Worm (Caenorhabditis elegans) whole organism, young adult: ENCODE data around the gene F13H10.1.

ENCODE experiments used
- C06A6.2 ChIP-seq: fragments of 200-800 bp; sonication (Bioruptor generic); conservative IDR thresholded peaks from 2 replicates; pipeline ENCODE4 v1.3.6; 2022; ENCODE audit warnings: missing genetic modification characterization, missing compliant biosample characterization
- F33H1.4 ChIP-seq: fragments of 200-800 bp; sonication (Bioruptor generic); IDR thresholded peaks from 2 replicates; pipeline ENCODE4 v1.3.6; 2022; ENCODE audit warnings: missing genetic modification reagents, missing genetic modification characterization, missing compliant biosample characterization
- F57C9.4 ChIP-seq: sonication (generic microtip); optimal IDR thresholded peaks from 2 replicates; lab custom pipeline; 2017; ENCODE audit warnings: mild to moderate bottlenecking, missing genetic modification characterization, missing compliant biosample characterization
- K11D2.4 ChIP-seq: fragments of 200-800 bp; sonication (Bioruptor generic); IDR thresholded peaks from 2 replicates; pipeline ENCODE4 v1.3.6; 2022; ENCODE audit warnings: missing genetic modification reagents, missing genetic modification characterization, missing compliant biosample characterization
- K12H6.12 ChIP-seq: fragments of 200-800 bp; sonication (Bioruptor generic); optimal IDR thresholded peaks from 2 replicates; lab custom pipeline; 2018; ENCODE audit warnings: mild to moderate bottlenecking, missing genetic modification characterization, missing compliant biosample characterization
- T26A5.8 ChIP-seq: sonication (generic microtip); optimal IDR thresholded peaks from 2 replicates; lab custom pipeline; 2016; ENCODE audit warnings: missing genetic modification characterization, missing compliant biosample characterization
- atf-7 ChIP-seq: sonication (generic microtip); optimal IDR thresholded peaks from 2 replicates; lab custom pipeline; 2017; ENCODE audit warnings: mild to moderate bottlenecking, missing genetic modification characterization, missing compliant biosample characterization
- athp-1 ChIP-seq: sonication (generic microtip); optimal IDR thresholded peaks from 2 replicates; lab custom pipeline; 2017; ENCODE audit warnings: mild to moderate bottlenecking, missing genetic modification characterization, missing compliant biosample characterization
- attf-5 ChIP-seq: fragments of 200-800 bp; sonication (Bioruptor generic); optimal IDR thresholded peaks from 2 replicates; lab custom pipeline; 2018; ENCODE audit warnings: mild to moderate bottlenecking, missing genetic modification characterization, missing compliant biosample characterization
- cebp-1 ChIP-seq, 2 experiments: fragments of 200-800 bp in 1 of 2; sonication (Bioruptor generic) in 1 of 2; sonication (generic microtip) in 1 of 2; IDR thresholded peaks in 1 of 2; optimal IDR thresholded peaks in 1 of 2; 2 replicates each; pipeline versions ENCODE4 v1.3.6 to Lab custom; 2017 to 2022; ENCODE audit warnings: missing compliant biosample characterization in 2 of 2, missing genetic modification characterization in 2 of 2, mild to moderate bottlenecking in 1 of 2, missing genetic modification reagents in 1 of 2, moderate library complexity in 1 of 2
- chd-7 ChIP-seq: sonication (generic microtip); optimal IDR thresholded peaks from 2 replicates; lab custom pipeline; 2016; ENCODE audit warnings: mild to moderate bottlenecking, missing genetic modification characterization, moderate library complexity, missing compliant biosample characterization
- die-1 ChIP-seq: sonication (generic microtip); optimal IDR thresholded peaks from 2 replicates; lab custom pipeline; 2016; ENCODE audit warnings: missing genotype, mild to moderate bottlenecking, missing genetic modification characterization, missing compliant biosample characterization
- dox-1 ChIP-seq: fragments of 200-800 bp; sonication (Bioruptor generic); IDR thresholded peaks from 2 replicates; pipeline ENCODE4 v1.3.6; 2022; ENCODE audit warnings: missing genetic modification reagents, missing genetic modification characterization, missing compliant biosample characterization
- ekl-4 ChIP-seq: fragments of 200-800 bp; sonication (Bioruptor generic); IDR thresholded peaks from 2 replicates; pipeline ENCODE4 v1.3.6; 2022; ENCODE audit warnings: missing genetic modification reagents, missing genetic modification characterization, missing compliant biosample characterization
- him-1 ChIP-seq: sonication (generic microtip); optimal IDR thresholded peaks from 2 replicates; lab custom pipeline; 2016; ENCODE audit warnings: missing genotype, missing genetic modification reagents, missing genetic modification characterization, missing compliant biosample characterization
- hmg-1.2 ChIP-seq: fragments of 200-800 bp; sonication (Bioruptor generic); IDR thresholded peaks from 2 replicates; pipeline ENCODE4 v1.3.6; 2022; ENCODE audit warnings: missing genetic modification reagents, missing genetic modification characterization, missing compliant biosample characterization
- hsf-1 ChIP-seq: fragments of 200-800 bp; sonication (Bioruptor generic); IDR thresholded peaks from 2 replicates; pipeline ENCODE4 v1.3.6; 2022; ENCODE audit warnings: missing genetic modification reagents, missing genetic modification characterization, missing compliant biosample characterization
- let-526 ChIP-seq: fragments of 200-800 bp; sonication (Bioruptor generic); IDR thresholded peaks from 2 replicates; pipeline ENCODE4 v1.3.6; 2022; ENCODE audit warnings: missing genetic modification reagents, missing genetic modification characterization, missing compliant biosample characterization
- lin-40 ChIP-seq: sonication (generic microtip); optimal IDR thresholded peaks from 2 replicates; lab custom pipeline; 2016; ENCODE audit warnings: missing genetic modification characterization, mild to moderate bottlenecking, missing compliant biosample characterization, missing genotype, missing genetic modification reagents
- lir-1 ChIP-seq: fragments of 200-800 bp; sonication (Bioruptor generic); conservative IDR thresholded peaks from 2 replicates; pipeline ENCODE4 v1.3.6; 2022; ENCODE audit warnings: missing genetic modification reagents, missing genetic modification characterization, missing compliant biosample characterization
- lsl-1 ChIP-seq: fragments of 200-800 bp; sonication (Bioruptor generic); optimal IDR thresholded peaks from 2 replicates; lab custom pipeline; 2018; ENCODE audit warnings: mild to moderate bottlenecking, missing genetic modification characterization, moderate library complexity, missing compliant biosample characterization
- madf-8 ChIP-seq: fragments of 200-800 bp; sonication (Bioruptor generic); conservative IDR thresholded peaks from 2 replicates; pipeline ENCODE4 v1.3.6; 2022; ENCODE audit warnings: missing genetic modification reagents, missing genetic modification characterization, missing compliant biosample characterization
- nhr-179 ChIP-seq: sonication (generic microtip); optimal IDR thresholded peaks from 2 replicates; lab custom pipeline; 2016; ENCODE audit warnings: mild to moderate bottlenecking, missing genetic modification characterization, missing compliant biosample characterization
- nhr-80 ChIP-seq: sonication (generic microtip); optimal IDR thresholded peaks from 2 replicates; lab custom pipeline; 2016; ENCODE audit warnings: missing genetic modification characterization, missing compliant biosample characterization
- nhr-90 ChIP-seq: sonication (generic microtip); optimal IDR thresholded peaks from 2 replicates; lab custom pipeline; 2016; ENCODE audit warnings: missing genotype, mild to moderate bottlenecking, missing genetic modification characterization, missing compliant biosample characterization
- pha-4 ChIP-seq: fragments of 150-350 bp; sonication (generic microtip); optimal IDR thresholded peaks from 2 replicates; lab custom pipeline; 2014; ENCODE audit warnings: missing biosample characterization, missing genetic modification reagents, missing genetic modification characterization
- snpc-1.1 ChIP-seq: sonication (generic microtip); optimal IDR thresholded peaks from 2 replicates; lab custom pipeline; 2017; ENCODE audit warnings: missing genetic modification characterization, mild to moderate bottlenecking, missing compliant biosample characterization, antibody characterized with exemption, moderate library complexity, missing genotype, missing genetic modification reagents; ENCODE audit not compliant: insufficient read depth
- snpc-1.3 ChIP-seq: sonication (generic microtip); optimal IDR thresholded peaks from 2 replicates; lab custom pipeline; 2017; ENCODE audit warnings: missing genetic modification characterization, mild to moderate bottlenecking, missing compliant biosample characterization, antibody characterized with exemption, moderate library complexity, missing genotype, missing genetic modification reagents; ENCODE audit not compliant: insufficient read depth
- snpc-3.4 ChIP-seq: sonication (generic microtip); optimal IDR thresholded peaks from 2 replicates; lab custom pipeline; 2017; ENCODE audit warnings: missing genetic modification characterization, mild to moderate bottlenecking, missing compliant biosample characterization, antibody characterized with exemption, moderate library complexity, missing genotype, missing genetic modification reagents
- snpc-4 ChIP-seq, 5 experiments: fragments of 150-350 bp in 1 of 5; sonication (generic microtip) in 4 of 5; optimal IDR thresholded peaks; 2 replicates each; lab custom pipeline; 2014 to 2018; ENCODE audit warnings: missing genetic modification characterization in 5 of 5, missing biosample characterization in 3 of 5, antibody characterized with exemption in 2 of 5, mild to moderate bottlenecking in 2 of 5, missing compliant biosample characterization in 2 of 5, missing genotype in 2 of 5, moderate library complexity in 2 of 5, missing genetic modification reagents in 1 of 5
- somi-1 ChIP-seq: fragments of 200-800 bp; sonication (Bioruptor generic); optimal IDR thresholded peaks from 2 replicates; lab custom pipeline; 2018; ENCODE audit warnings: mild to moderate bottlenecking, missing genetic modification characterization, missing compliant biosample characterization
- sptf-2 ChIP-seq: fragments of 200-800 bp; sonication (Bioruptor generic); optimal IDR thresholded peaks from 2 replicates; lab custom pipeline; 2018; ENCODE audit warnings: mild to moderate bottlenecking, missing genetic modification characterization, missing compliant biosample characterization
- tbx-9 ChIP-seq: sonication (generic microtip); optimal IDR thresholded peaks from 2 replicates; lab custom pipeline; 2016; ENCODE audit warnings: borderline replicate concordance, missing genetic modification characterization, inconsistent platforms, missing compliant biosample characterization
- zfh-2 ChIP-seq: fragments of 200-800 bp; sonication (Bioruptor generic); conservative IDR thresholded peaks from 2 replicates; pipeline ENCODE4 v1.3.6; 2022; ENCODE audit warnings: missing genetic modification reagents, missing genetic modification characterization, missing compliant biosample characterization
- ztf-18 ChIP-seq: sonication (generic microtip); optimal IDR thresholded peaks from 2 replicates; lab custom pipeline; 2016; ENCODE audit warnings: missing genotype, mild to moderate bottlenecking, missing genetic modification characterization, missing compliant biosample characterization
- ztf-26 ChIP-seq: sonication (generic microtip); optimal IDR thresholded peaks from 2 replicates; lab custom pipeline; 2017; ENCODE audit warnings: missing genetic modification characterization, missing compliant biosample characterization

Gene F13H10.1

DNA sequence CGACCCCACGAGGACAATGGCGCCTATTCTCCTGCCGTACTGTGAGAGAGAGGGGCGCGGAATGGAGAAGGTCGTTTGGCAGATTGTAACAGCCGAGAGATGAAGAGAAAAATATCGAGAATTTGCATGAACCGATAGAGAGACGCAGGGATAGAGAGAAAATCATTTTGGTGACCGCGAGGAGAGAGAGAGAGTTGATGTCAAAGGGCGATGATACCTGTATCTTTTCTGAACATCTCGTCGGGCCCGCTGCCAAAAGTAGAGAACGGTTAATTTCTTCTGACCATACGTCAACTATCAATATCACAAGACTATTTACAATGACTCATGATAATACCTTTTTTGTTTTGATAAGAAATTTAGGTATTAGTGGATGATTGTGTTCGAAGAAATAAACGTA lies 28.4 kb upstream of the F13H10.1 start:
- TF ChIP-seq T26A5.8 (tag; lab: Kevin White, UChicago) (no peak), lin-40 (peak; percentile 61), somi-1 (peak; percentile 37), ztf-26 (tag; lab: Kevin White, UChicago) (peak; percentile 66), nhr-179 (tag; lab: Kevin White, UChicago) (no peak), C06A6.2 (GFP tag; lab: Robert Waterston, UW) (peak; percentile 62; the same call in 1 of the 2 replicates), hmg-1.2 (GFP tag; lab: Robert Waterston, UW) (peak; percentile 44; the same call in 1 of the 2 replicates), lir-1 (GFP tag; lab: Robert Waterston, UW) (no peak), nhr-80 (tag; lab: Kevin White, UChicago) (peak; percentile 44), madf-8 (GFP tag; lab: Robert Waterston, UW) (no peak), cebp-1 (GFP tag; IDR thresholded peaks at IDR 0.05; lab: Robert Waterston, UW) (no peak), cebp-1 (tag; optimal IDR thresholded peaks at IDR 0.05; lab: Kevin White, UChicago) (peak; percentile 32), K11D2.4 (GFP tag; lab: Robert Waterston, UW) (no peak), ekl-4 (GFP tag; lab: Robert Waterston, UW) (0 out of 2 replicates have a peak, but pooled peaks have one; percentile 7), dox-1 (0 out of 2 replicates have a peak, but pooled peaks have one; percentile 28), snpc-3.4 (tag; lab: Kevin White, UChicago) (no peak), atf-7 (tag; lab: Kevin White, UChicago) (no peak)

DNA sequence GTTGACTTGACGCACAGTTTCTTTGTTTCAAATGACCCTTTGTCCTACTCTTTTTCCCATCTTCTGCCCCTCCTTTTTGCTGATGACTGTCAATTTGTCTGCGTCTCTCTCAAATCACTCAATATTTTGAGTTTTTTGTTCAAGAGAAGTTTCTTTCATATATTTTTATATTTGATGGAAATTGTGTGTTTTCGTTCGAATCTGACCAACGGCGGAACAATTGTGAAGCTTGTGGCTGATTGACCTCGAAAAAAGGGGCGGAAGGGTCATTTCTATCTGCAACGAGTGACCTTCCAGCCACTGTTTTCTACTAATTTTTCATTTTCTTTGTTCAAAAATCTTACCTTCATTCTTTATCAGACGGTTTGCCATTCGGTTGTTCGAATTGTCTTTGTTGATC lies 25.7 kb upstream of the F13H10.1 start:
- TF ChIP-seq T26A5.8 (tag; lab: Kevin White, UChicago) = no peak
- TF ChIP-seq hmg-1.2 (GFP tag; lab: Robert Waterston, UW) = 0 out of 2 replicates have a peak, but pooled peaks have one; percentile 9

DNA sequence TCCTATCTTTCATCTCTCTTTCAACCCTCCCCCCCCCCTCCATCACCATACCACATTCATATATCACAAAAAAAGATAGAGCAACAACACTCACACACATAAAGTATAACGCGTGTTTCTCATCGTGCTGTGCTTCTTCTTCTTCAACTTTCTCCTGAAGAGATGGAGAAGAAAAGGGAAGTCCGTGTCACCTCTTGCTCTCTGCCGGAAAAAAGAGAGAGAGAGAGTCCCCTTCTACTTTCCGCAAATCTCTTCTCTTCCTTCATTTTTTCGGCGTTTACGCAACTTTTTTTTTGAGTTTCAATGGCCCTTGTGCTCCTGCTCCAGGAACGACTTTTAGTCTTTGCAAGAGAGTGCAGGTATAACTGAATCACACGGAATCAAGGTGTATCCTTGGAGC lies 24.7 kb upstream of the F13H10.1 start:
- TF ChIP-seq lsl-1 (GFP tag; lab: Kevin White, UChicago) (no peak), F57C9.4 (tag; lab: Kevin White, UChicago) (no peak), sptf-2 (GFP tag; lab: Kevin White, UChicago) (no peak), tbx-9 (tag; lab: Kevin White, UChicago) (no peak), F33H1.4 (GFP tag; lab: Robert Waterston, UW) (no peak), nhr-90 (tag; lab: Kevin White, UChicago) (no peak), pha-4 (no peak), die-1 (tag; lab: Kevin White, UChicago) (no peak), cebp-1 (GFP tag; IDR thresholded peaks at IDR 0.05; lab: Robert Waterston, UW) (no peak), cebp-1 (tag; optimal IDR thresholded peaks at IDR 0.05; lab: Kevin White, UChicago) (peak; percentile 19), zfh-2 (0 out of 2 replicates have a peak, but pooled peaks have one; percentile 12), atf-7 (tag; lab: Kevin White, UChicago) (no peak), K12H6.12 (tag; lab: Kevin White, UChicago) (peak; percentile 1), chd-7 (tag; lab: Kevin White, UChicago) (no peak), hsf-1 (no peak), ztf-18 (tag; lab: Kevin White, UChicago) (no peak), athp-1 (no peak), lin-40 (no peak), him-1 (tag; lab: Kevin White, UChicago) (no peak), snpc-1.3 (tag; lab: Kevin White, UChicago) (no peak), let-526 (no peak), attf-5 (GFP tag; lab: Kevin White, UChicago) (no peak), snpc-1.1 (no peak), ztf-26 (tag; lab: Kevin White, UChicago) (no peak), snpc-4 (GFP tag; optimal IDR thresholded peaks at IDR 0.05; lab: Kevin White, UChicago) (no peak), snpc-4 (tag; optimal IDR thresholded peaks at IDR 0.05; lab: Kevin White, UChicago) (no peak)
